Fruit fly (Drosophila melanogaster) whole organism, prepupa: ENCODE measurements around the gene CG34433.

ENCODE experiments used
- Blimp-1 ChIP-seq: fragments of 200-800 bp; sonication (Bioruptor generic); optimal IDR thresholded peaks from 3 replicates; lab custom pipeline; 2017; ENCODE audit warnings: missing biosample characterization, missing genetic modification characterization, mild to moderate bottlenecking, moderate library complexity, missing genetic modification reagents
- CG10669 ChIP-seq: fragments of 200-800 bp; sonication (Bioruptor generic); optimal IDR thresholded peaks from 3 replicates; lab custom pipeline; 2018; ENCODE audit warnings: missing biosample characterization, mild to moderate bottlenecking, missing genetic modification characterization, moderate library complexity
- CG11294 ChIP-seq: fragments of 200-800 bp; sonication (Bioruptor generic); IDR thresholded peaks from 2 replicates; pipeline ENCODE4 v1.3.6; 2022; ENCODE audit warnings: missing biosample characterization, missing genetic modification characterization
- CG15336 ChIP-seq: fragments of 200-800 bp; sonication (Bioruptor generic); IDR thresholded peaks from 2 replicates; pipeline ENCODE4 v1.3.6; 2022; ENCODE audit warnings: missing biosample characterization, missing genetic modification characterization
- CG1621 ChIP-seq: fragments of 200-800 bp; sonication (Bioruptor generic); optimal IDR thresholded peaks from 3 replicates; lab custom pipeline; 2018; ENCODE audit warnings: missing biosample characterization, mild to moderate bottlenecking, missing genetic modification characterization
- CG16779 ChIP-seq: fragments of 200-800 bp; sonication (Bioruptor generic); optimal IDR thresholded peaks from 3 replicates; lab custom pipeline; 2017; ENCODE audit warnings: missing biosample characterization, mild to moderate bottlenecking, missing genetic modification characterization
- CG34406 ChIP-seq: fragments of 200-800 bp; sonication (Bioruptor generic); optimal IDR thresholded peaks from 3 replicates; lab custom pipeline; 2016; ENCODE audit warnings: missing biosample characterization, missing genetic modification characterization
- CG4318 ChIP-seq: fragments of 200-800 bp; sonication (Bioruptor generic); optimal IDR thresholded peaks from 3 replicates; lab custom pipeline; 2017; ENCODE audit warnings: missing biosample characterization, mild to moderate bottlenecking, missing genetic modification characterization
- CG6163 ChIP-seq: fragments of 200-800 bp; sonication (Bioruptor generic); IDR thresholded peaks from 3 replicates; pipeline ENCODE4 v1.3.6; 2022; ENCODE audit warnings: missing biosample characterization, missing genetic modification characterization
- CG6276 ChIP-seq: fragments of 200-800 bp; sonication (Bioruptor generic); optimal IDR thresholded peaks from 2 replicates; lab custom pipeline; 2017; ENCODE audit warnings: missing biosample characterization, mild to moderate bottlenecking, missing genetic modification characterization
- CG6854 ChIP-seq: fragments of 200-800 bp; sonication (Bioruptor generic); optimal IDR thresholded peaks from 2 replicates; lab custom pipeline; 2017; ENCODE audit warnings: missing biosample characterization, mild to moderate bottlenecking, missing genetic modification characterization
- CG7368 ChIP-seq: fragments of 200-800 bp; sonication (Bioruptor generic); optimal IDR thresholded peaks from 3 replicates; lab custom pipeline; 2016; ENCODE audit warnings: missing biosample characterization, missing genetic modification characterization
- CG8119 ChIP-seq: fragments of 200-800 bp; sonication (Bioruptor generic); IDR thresholded peaks from 3 replicates; pipeline ENCODE4 v1.3.6; 2022; ENCODE audit warnings: missing biosample characterization, missing genetic modification characterization
- CG8319 ChIP-seq: fragments of 200-800 bp; sonication (Bioruptor generic); optimal IDR thresholded peaks from 3 replicates; lab custom pipeline; 2016; ENCODE audit warnings: missing biosample characterization, missing genetic modification characterization
- CG8632 ChIP-seq: fragments of 200-800 bp; sonication (Bioruptor generic); optimal IDR thresholded peaks from 3 replicates; lab custom pipeline; 2016; ENCODE audit warnings: missing biosample characterization, missing genetic modification characterization
- Eip75B ChIP-seq: fragments of 200-800 bp; sonication (Bioruptor generic); optimal IDR thresholded peaks from 3 replicates; lab custom pipeline; 2016; ENCODE audit warnings: missing biosample characterization, missing genetic modification characterization
- Eip78C ChIP-seq: fragments of 200-800 bp; sonication (Bioruptor generic); peaks from one replicate; lab custom pipeline; 2016; ENCODE audit warnings: missing biosample characterization, missing genetic modification characterization
- Ets21C ChIP-seq: fragments of 200-800 bp; sonication (Bioruptor generic); optimal IDR thresholded peaks from 3 replicates; lab custom pipeline; 2016; ENCODE audit warnings: missing biosample characterization, missing genetic modification characterization
- Ets96B ChIP-seq: fragments of 200-800 bp; optimal IDR thresholded peaks from 2 replicates; lab custom pipeline; 2019; ENCODE audit warnings: missing biosample characterization, mild to moderate bottlenecking, missing genetic modification characterization, moderate library complexity
- Hr4 ChIP-seq: fragments of 200-800 bp; sonication (Bioruptor generic); optimal IDR thresholded peaks from 3 replicates; lab custom pipeline; 2016; ENCODE audit warnings: missing biosample characterization, missing genetic modification characterization
- Lpt ChIP-seq: fragments of 200-800 bp; sonication (Bioruptor generic); optimal IDR thresholded peaks from 3 replicates; lab custom pipeline; 2016; ENCODE audit warnings: missing biosample characterization, missing genetic modification characterization
- Met ChIP-seq: fragments of 200-800 bp; sonication (Bioruptor generic); optimal IDR thresholded peaks from 3 replicates; lab custom pipeline; 2016; ENCODE audit warnings: missing biosample characterization, missing genetic modification characterization
- OdsH ChIP-seq: fragments of 200-800 bp; sonication (Bioruptor generic); optimal IDR thresholded peaks from 3 replicates; lab custom pipeline; 2016; ENCODE audit warnings: missing biosample characterization, missing genetic modification characterization
- Smox ChIP-seq: fragments of 200-800 bp; sonication (Bioruptor generic); optimal IDR thresholded peaks from 3 replicates; lab custom pipeline; 2016; ENCODE audit warnings: missing biosample characterization, missing genetic modification characterization
- Sox102F ChIP-seq: fragments of 200-800 bp; sonication (Bioruptor generic); optimal IDR thresholded peaks from 2 replicates; lab custom pipeline; 2016; ENCODE audit warnings: missing biosample characterization, mild to moderate bottlenecking, missing genetic modification characterization
- Sox15 ChIP-seq: fragments of 200-800 bp; sonication (Bioruptor generic); optimal IDR thresholded peaks from 3 replicates; lab custom pipeline; 2016; ENCODE audit warnings: missing biosample characterization, missing genetic modification characterization
- acj6 ChIP-seq: fragments of 200-800 bp; sonication (Bioruptor generic); optimal IDR thresholded peaks from 3 replicates; lab custom pipeline; 2016; ENCODE audit warnings: missing biosample characterization, missing genetic modification characterization
- cyc ChIP-seq: fragments of 200-800 bp; sonication (Bioruptor generic); optimal IDR thresholded peaks from 3 replicates; lab custom pipeline; 2016; ENCODE audit warnings: missing biosample characterization, missing genetic modification characterization
- esn ChIP-seq: fragments of 200-800 bp; sonication (Bioruptor generic); optimal IDR thresholded peaks from 2 replicates; lab custom pipeline; 2016; ENCODE audit warnings: missing biosample characterization, mild to moderate bottlenecking, missing genetic modification characterization, moderate library complexity
- fd59A ChIP-seq: fragments of 200-800 bp; sonication (Bioruptor generic); optimal IDR thresholded peaks from 2 replicates; lab custom pipeline; 2017; ENCODE audit warnings: missing biosample characterization, mild to moderate bottlenecking, missing genetic modification characterization, missing genetic modification reagents
- fkh ChIP-seq: fragments of 200-800 bp; sonication (Bioruptor generic); optimal IDR thresholded peaks from 3 replicates; lab custom pipeline; 2017; ENCODE audit warnings: missing biosample characterization, mild to moderate bottlenecking, missing genetic modification characterization, moderate library complexity
- lz ChIP-seq: fragments of 200-800 bp; sonication (Bioruptor generic); optimal IDR thresholded peaks from 3 replicates; lab custom pipeline; 2016; ENCODE audit warnings: missing biosample characterization, missing genetic modification characterization
- pdm3 ChIP-seq: fragments of 200-800 bp; sonication (Bioruptor generic); optimal IDR thresholded peaks from 3 replicates; lab custom pipeline; 2016; ENCODE audit warnings: missing biosample characterization, missing genetic modification characterization
- salr ChIP-seq, 2 experiments: fragments of 200-800 bp; sonication (Bioruptor generic); optimal IDR thresholded peaks; 3 replicates each; lab custom pipeline; 2016 to 2018; ENCODE audit warnings: missing biosample characterization in 2 of 2, missing genetic modification characterization in 2 of 2, mild to moderate bottlenecking in 1 of 2
- spab ChIP-seq: fragments of 200-800 bp; sonication (Bioruptor generic); optimal IDR thresholded peaks from 2 replicates; lab custom pipeline; 2017; ENCODE audit warnings: missing biosample characterization, mild to moderate bottlenecking, missing genetic modification characterization, missing genetic modification reagents
- svp ChIP-seq: fragments of 200-800 bp; sonication (Bioruptor generic); peaks from one replicate; lab custom pipeline; 2016; ENCODE audit warnings: missing biosample characterization, missing genetic modification characterization
- topi ChIP-seq: fragments of 200-800 bp; sonication (Bioruptor generic); optimal IDR thresholded peaks from 3 replicates; lab custom pipeline; 2016; ENCODE audit warnings: missing biosample characterization, missing genetic modification characterization
- vri ChIP-seq: fragments of 200-800 bp; sonication (Bioruptor generic); optimal IDR thresholded peaks from 3 replicates; lab custom pipeline; 2016; ENCODE audit warnings: missing biosample characterization, mild to moderate bottlenecking, missing genetic modification characterization

The CG34433 gene

DNA sequence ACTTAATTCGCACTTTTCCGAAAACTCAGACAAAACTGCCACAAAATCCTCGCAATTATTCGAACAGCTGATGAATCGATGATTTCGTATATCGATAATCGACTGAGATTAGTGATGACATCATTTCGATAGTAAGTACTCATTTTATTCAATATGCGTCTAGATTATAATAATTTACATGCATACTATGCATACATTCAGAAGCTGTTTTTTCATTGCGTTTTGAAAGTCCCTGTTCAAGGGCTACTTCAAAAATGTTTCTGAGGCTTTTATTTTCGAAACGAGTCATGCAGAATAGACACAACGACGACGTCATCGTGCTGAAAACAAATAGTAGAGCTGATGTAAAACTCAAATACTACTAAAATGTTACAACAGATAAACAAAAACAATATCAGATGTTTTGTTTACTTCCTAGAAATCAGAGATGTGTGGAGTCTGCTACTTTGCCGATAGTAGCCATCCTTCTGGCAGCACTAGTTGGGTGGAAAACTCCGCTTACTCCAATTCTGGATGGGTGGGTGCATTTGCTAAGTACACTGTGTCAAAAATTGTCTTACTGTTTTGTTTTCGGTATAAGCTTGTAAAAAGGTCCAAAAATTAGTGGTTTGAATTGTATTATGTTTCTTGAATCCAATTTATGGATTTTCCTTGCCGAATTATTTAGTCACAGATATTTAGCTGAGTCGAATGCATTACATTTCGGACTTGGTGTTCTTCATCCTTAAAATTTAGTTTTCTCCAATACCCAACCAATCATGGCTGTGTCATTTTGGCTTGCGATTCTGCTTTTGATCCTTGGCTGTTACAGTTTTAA, 48.1 kb upstream of the CG34433 start, which contains the start of the genes CG2246 and CG31021 (continued):
- TF ChIP-seq Sox102F (GFP tag; lab: Kevin White, UChicago) = peak; percentile 0
- peak; percentile 2 for TF ChIP-seq CG7368
- TF ChIP-seq topi (GFP tag; lab: Kevin White, UChicago) = peak; percentile 21
- peak; percentile 82 for TF ChIP-seq svp (GFP tag; lab: Kevin White, UChicago)
- no peak for TF ChIP-seq spab (GFP tag; lab: Kevin White, UChicago)
- 0 out of 3 replicates have a peak, but pooled peaks have one; percentile 14 for TF ChIP-seq CG8119 (GFP tag; lab: Robert Waterston, UW)
- no peak for TF ChIP-seq Ets21C (GFP tag; lab: Kevin White, UChicago)
- no peak for TF ChIP-seq CG6276 (GFP tag; lab: Kevin White, UChicago)
- TF ChIP-seq Lpt (GFP tag; lab: Kevin White, UChicago) = no peak
- TF ChIP-seq Sox15 = no peak
- TF ChIP-seq CG11294 (GFP tag; lab: Robert Waterston, UW) = no peak
- TF ChIP-seq Blimp-1 = no peak
- TF ChIP-seq Eip78C (GFP tag; lab: Kevin White, UChicago) = peak; percentile 67
- peak; percentile 88 for TF ChIP-seq fkh (GFP tag; lab: Kevin White, UChicago)
- TF ChIP-seq cyc (GFP tag; lab: Kevin White, UChicago) = peak; percentile 30
- no peak for TF ChIP-seq Ets96B (tag; lab: Kevin White, UChicago)
- peak; percentile 35 for TF ChIP-seq CG8319 (GFP tag; lab: Kevin White, UChicago)
- peak; percentile 2 for TF ChIP-seq pdm3 (GFP tag; lab: Kevin White, UChicago)
- peak; percentile 32; the same call in 1 of the 2 replicates for TF ChIP-seq CG15336 (GFP tag; lab: Robert Waterston, UW)
- TF ChIP-seq lz (GFP tag; lab: Kevin White, UChicago) = peak; percentile 55
- peak; percentile 13 for TF ChIP-seq Eip75B (GFP tag; lab: Kevin White, UChicago)
- no peak for TF ChIP-seq vri (GFP tag; lab: Kevin White, UChicago)
- no peak for TF ChIP-seq CG1621 (tag; lab: Kevin White, UChicago)
- peak; percentile 34 for TF ChIP-seq Smox (GFP tag; lab: Kevin White, UChicago)
- TF ChIP-seq CG6854 (GFP tag; lab: Kevin White, UChicago) = no peak
- peak; percentile 41 for TF ChIP-seq Met
- peak; percentile 52 for TF ChIP-seq esn

DNA sequence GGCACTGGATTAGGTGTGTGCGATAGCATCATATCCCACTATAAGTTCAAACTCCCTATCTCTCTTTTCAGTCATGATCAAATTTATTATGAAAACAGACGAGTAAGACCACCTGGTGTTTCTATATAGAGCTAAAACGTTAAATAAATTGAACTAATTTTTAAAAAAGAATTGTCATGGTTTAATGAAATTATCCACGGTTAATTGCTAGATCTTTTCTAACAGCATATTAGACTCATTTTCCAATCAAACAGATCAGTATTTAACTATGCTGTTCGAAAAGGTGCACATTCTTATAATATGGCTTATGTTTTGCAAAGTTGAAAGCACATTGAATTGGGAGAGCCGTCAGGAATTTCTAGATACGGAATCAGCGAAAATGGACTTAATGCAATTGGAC, 45.9 kb upstream of the CG34433 start, which contains the start of gene PH4alphaNE3:
Gene PH4alphaNE3, plus strand, starts transcription at position 301 of the 400 bp plus-strand sequence.
- TF ChIP-seq cyc (GFP tag; lab: Kevin White, UChicago) = no peak
- TF ChIP-seq OdsH (GFP tag; lab: Kevin White, UChicago) = no peak
- TF ChIP-seq salr (GFP tag; optimal IDR thresholded peaks at IDR 0.05; lab: Kevin White, UChicago) = no peak
- TF ChIP-seq spab (GFP tag; lab: Kevin White, UChicago) = no peak
- no peak for TF ChIP-seq CG10669 (GFP tag; lab: Kevin White, UChicago)
- no peak for TF ChIP-seq fd59A (GFP tag; lab: Kevin White, UChicago)
- TF ChIP-seq CG4318 (GFP tag; lab: Kevin White, UChicago) = no peak
- TF ChIP-seq Eip75B (GFP tag; lab: Kevin White, UChicago) = no peak
- no peak for TF ChIP-seq CG11294 (GFP tag; lab: Robert Waterston, UW)
- no peak for TF ChIP-seq Ets96B (tag; lab: Kevin White, UChicago)
- no peak for TF ChIP-seq CG6163 (GFP tag; lab: Robert Waterston, UW)
- TF ChIP-seq acj6 = no peak
- TF ChIP-seq CG15336 (GFP tag; lab: Robert Waterston, UW) = no peak
- TF ChIP-seq CG7368 = no peak

dm6 chr3R:30605889-30606288, 43.9 kb upstream of the CG34433 start, which contains the start of gene CG31016:
Gene CG31016, plus strand, starts transcription at chr3R:30606189.
- no peak for TF ChIP-seq CG16779 (tag; lab: Kevin White, UChicago)
- TF ChIP-seq CG11294 (GFP tag; lab: Robert Waterston, UW) = no peak
- no peak for TF ChIP-seq Sox15
- TF ChIP-seq Eip75B (GFP tag; lab: Kevin White, UChicago) = no peak
- TF ChIP-seq CG34406 = no peak
- no peak for TF ChIP-seq Eip78C (GFP tag; lab: Kevin White, UChicago)
- TF ChIP-seq CG8632 = no peak
- no peak for TF ChIP-seq Hr4 (GFP tag; lab: Kevin White, UChicago)
